Fruit fly (Drosophila melanogaster) whole organism, embryonic: Measurements from ENCODE around the gene CG33947.

Experiments used
- Atf6 ChIP-seq: fragments of 200-800 bp; sonication (Bioruptor generic); IDR thresholded peaks from 2 replicates; pipeline ENCODE4 v1.3.6; 2022; ENCODE audit warnings: missing biosample characterization, missing genetic modification characterization
- B-H2 ChIP-seq: fragments of 200-800 bp; sonication (Bioruptor generic); optimal IDR thresholded peaks from 2 replicates; lab custom pipeline; 2018; ENCODE audit warnings: missing biosample characterization, mild to moderate bottlenecking, missing genetic modification characterization
- CG10147 ChIP-seq: fragments of 200-800 bp; sonication (Bioruptor generic); optimal IDR thresholded peaks from 2 replicates; lab custom pipeline; 2019; ENCODE audit warnings: missing biosample characterization, mild to moderate bottlenecking, missing genetic modification characterization, moderate library complexity
- CG10654 ChIP-seq: fragments of 200-800 bp; sonication (Bioruptor generic); optimal IDR thresholded peaks from 2 replicates; lab custom pipeline; 2016; ENCODE audit warnings: missing biosample characterization, missing genetic modification characterization
- CG11085 ChIP-seq: fragments of 200-800 bp; sonication (Bioruptor generic); IDR thresholded peaks from 2 replicates; pipeline ENCODE4 v1.3.6; 2022; ENCODE audit warnings: missing biosample characterization, missing genetic modification characterization
- CG11560 ChIP-seq: fragments of 200-800 bp; sonication (Bioruptor generic); IDR thresholded peaks from 3 replicates; pipeline ENCODE4 v1.3.6; 2022; ENCODE audit warnings: missing biosample characterization, missing genetic modification characterization
- CG12104 ChIP-seq: fragments of 200-800 bp; sonication (Bioruptor generic); optimal IDR thresholded peaks from 3 replicates; lab custom pipeline; 2016; ENCODE audit warnings: missing biosample characterization, missing genetic modification characterization
- CG13624 ChIP-seq: fragments of 200-800 bp; sonication (Bioruptor generic); optimal IDR thresholded peaks from 2 replicates; lab custom pipeline; 2016; ENCODE audit warnings: missing biosample characterization, missing genetic modification characterization
- CG14860 ChIP-seq: fragments of 200-800 bp; sonication (Bioruptor generic); IDR thresholded peaks from 3 replicates; pipeline ENCODE4 v1.3.6; 2022; ENCODE audit warnings: missing biosample characterization, missing genetic modification characterization; ENCODE audit not compliant: partially characterized antibody
- CG15269 ChIP-seq: fragments of 200-800 bp; sonication (Bioruptor generic); optimal IDR thresholded peaks from 2 replicates; lab custom pipeline; 2018; ENCODE audit warnings: missing biosample characterization, mild to moderate bottlenecking, missing genetic modification characterization, moderate library complexity
- CG17612 ChIP-seq: fragments of 200-800 bp; sonication (Bioruptor generic); IDR thresholded peaks from 2 replicates; pipeline ENCODE4 v1.3.6; 2022; ENCODE audit warnings: missing biosample characterization, missing genetic modification characterization
- CG2116 ChIP-seq: fragments of 200-800 bp; sonication (Bioruptor generic); optimal IDR thresholded peaks from 3 replicates; lab custom pipeline; 2018; ENCODE audit warnings: missing biosample characterization, mild to moderate bottlenecking, missing genetic modification characterization
- CG2199 ChIP-seq: fragments of 200-800 bp; sonication (Bioruptor generic); IDR thresholded peaks from 3 replicates; pipeline ENCODE4 v1.3.6; 2022; ENCODE audit warnings: missing biosample characterization, missing genetic modification characterization
- CG2202 ChIP-seq: fragments of 200-800 bp; sonication (Bioruptor generic); optimal IDR thresholded peaks from 2 replicates; lab custom pipeline; 2018; ENCODE audit warnings: missing biosample characterization, mild to moderate bottlenecking, missing genetic modification characterization
- CG3995 ChIP-seq: fragments of 200-800 bp; sonication (Bioruptor generic); optimal IDR thresholded peaks from 3 replicates; lab custom pipeline; 2016; ENCODE audit warnings: missing biosample characterization, missing genetic modification characterization
- CG4404 ChIP-seq: fragments of 200-800 bp; sonication (Bioruptor generic); IDR thresholded peaks from 2 replicates; pipeline ENCODE4 v1.3.6; 2022; ENCODE audit warnings: missing biosample characterization, missing genetic modification characterization
- CG4730 ChIP-seq: fragments of 200-800 bp; sonication (Bioruptor generic); IDR thresholded peaks from 2 replicates; pipeline ENCODE4 v1.3.6; 2022; ENCODE audit warnings: missing biosample characterization, missing genetic modification characterization
- CG5953 ChIP-seq: fragments of 200-800 bp; sonication (Bioruptor generic); IDR thresholded peaks from 2 replicates; pipeline ENCODE4 v1.3.6; 2022; ENCODE audit warnings: missing biosample characterization, missing genetic modification characterization
- CG6175 ChIP-seq: fragments of 200-800 bp; sonication (Bioruptor generic); IDR thresholded peaks from 3 replicates; pipeline ENCODE4 v1.3.6; 2022; ENCODE audit warnings: missing biosample characterization, missing genetic modification characterization
- CG6272 ChIP-seq: fragments of 200-800 bp; sonication (Bioruptor generic); IDR thresholded peaks from 2 replicates; pipeline ENCODE4 v1.3.6; 2022; ENCODE audit warnings: missing biosample characterization, missing genetic modification characterization
- CG6765 ChIP-seq: fragments of 200-800 bp; sonication (Bioruptor generic); optimal IDR thresholded peaks from 3 replicates; lab custom pipeline; 2017; ENCODE audit warnings: missing biosample characterization, mild to moderate bottlenecking, missing genetic modification characterization
- CG7271 ChIP-seq: fragments of 200-800 bp; sonication (Bioruptor generic); optimal IDR thresholded peaks from 2 replicates; lab custom pipeline; 2018; ENCODE audit warnings: missing biosample characterization, mild to moderate bottlenecking, missing genetic modification characterization, moderate library complexity
- CG7372 ChIP-seq: fragments of 200-800 bp; sonication (Bioruptor generic); IDR thresholded peaks from 2 replicates; pipeline ENCODE4 v1.3.6; 2022; ENCODE audit warnings: missing biosample characterization, missing genetic modification characterization
- CG7745 ChIP-seq: fragments of 200-800 bp; sonication (Bioruptor generic); optimal IDR thresholded peaks from 2 replicates; lab custom pipeline; 2018; ENCODE audit warnings: missing biosample characterization, mild to moderate bottlenecking, missing genetic modification characterization, moderate library complexity
- Dll ChIP-seq: fragments of 200-800 bp; sonication (Bioruptor generic); IDR thresholded peaks from 4 replicates; pipeline ENCODE4 v1.3.6; 2022; ENCODE audit warnings: missing biosample characterization, missing genetic modification characterization; ENCODE audit not compliant: partially characterized antibody
- GATAe ChIP-seq: fragments of 200-800 bp; sonication (Bioruptor generic); conservative IDR thresholded peaks from 2 replicates; pipeline ENCODE4 v1.3.6; 2022; ENCODE audit warnings: missing biosample characterization, missing genetic modification characterization
- H15 ChIP-seq: fragments of 200-800 bp; sonication (Bioruptor generic); IDR thresholded peaks from 3 replicates; pipeline ENCODE4 v1.3.6; 2022; ENCODE audit warnings: missing biosample characterization, missing genetic modification characterization
- Hr39 ChIP-seq: fragments of >200 bp; optimal IDR thresholded peaks from 2 replicates; lab custom pipeline; 2017
- Nf-YB ChIP-seq: fragments of 200-800 bp; sonication (Bioruptor generic); optimal IDR thresholded peaks from 3 replicates; lab custom pipeline; 2019; ENCODE audit warnings: missing biosample characterization, mild to moderate bottlenecking, missing genetic modification characterization, moderate library complexity
- Opbp ChIP-seq: fragments of 200-800 bp; sonication (Bioruptor generic); IDR thresholded peaks from 3 replicates; pipeline ENCODE4 v1.3.6; 2022; ENCODE audit warnings: missing biosample characterization, missing genetic modification characterization; ENCODE audit not compliant: partially characterized antibody
- Ptx1 ChIP-seq: fragments of 200-800 bp; sonication (Bioruptor generic); IDR thresholded peaks from 2 replicates; pipeline ENCODE4 v1.3.6; 2022; ENCODE audit warnings: missing biosample characterization, missing genetic modification characterization
- Sox100B ChIP-seq: fragments of 200-800 bp; sonication (Bioruptor generic); optimal IDR thresholded peaks from 3 replicates; lab custom pipeline; 2018; ENCODE audit warnings: missing biosample characterization, mild to moderate bottlenecking, missing genetic modification characterization
- ash1 ChIP-seq: fragments of 200-800 bp; sonication (Bioruptor generic); optimal IDR thresholded peaks from 2 replicates; lab custom pipeline; 2018; ENCODE audit warnings: missing biosample characterization, mild to moderate bottlenecking, missing genetic modification characterization
- bab2 ChIP-seq: fragments of 200-800 bp; sonication (Bioruptor generic); optimal IDR thresholded peaks from 2 replicates; lab custom pipeline; 2016; ENCODE audit warnings: missing biosample characterization, missing genetic modification characterization
- bbx ChIP-seq: fragments of 200-800 bp; sonication (Bioruptor generic); IDR thresholded peaks from 2 replicates; pipeline ENCODE4 v1.3.6; 2022; ENCODE audit warnings: missing biosample characterization, missing genetic modification characterization; ENCODE audit not compliant: partially characterized antibody
- cg ChIP-seq: fragments of 200-800 bp; sonication (Bioruptor generic); optimal IDR thresholded peaks from 3 replicates; lab custom pipeline; 2019; ENCODE audit warnings: missing biosample characterization, mild to moderate bottlenecking, missing genetic modification characterization, moderate library complexity
- chn ChIP-seq: fragments of 200-800 bp; sonication (Bioruptor generic); optimal IDR thresholded peaks from 2 replicates; lab custom pipeline; 2016; ENCODE audit warnings: missing biosample characterization, missing genetic modification characterization
- croc ChIP-seq: fragments of 200-800 bp; sonication (Bioruptor generic); conservative IDR thresholded peaks from 3 replicates; pipeline ENCODE4 v1.3.6; 2022; ENCODE audit warnings: missing biosample characterization, missing genetic modification characterization
- cwo ChIP-seq: fragments of 200-800 bp; sonication (Bioruptor generic); optimal IDR thresholded peaks from 3 replicates; lab custom pipeline; 2017; ENCODE audit warnings: missing biosample characterization, missing genetic modification characterization, mild to moderate bottlenecking, moderate library complexity, missing genetic modification reagents
- dm ChIP-seq: fragments of 200-800 bp; sonication (Bioruptor generic); optimal IDR thresholded peaks from 3 replicates; lab custom pipeline; 2016; ENCODE audit warnings: missing biosample characterization, missing genetic modification characterization
- dysf ChIP-seq: fragments of 200-800 bp; sonication (Bioruptor generic); IDR thresholded peaks from 3 replicates; pipeline ENCODE4 v1.3.6; 2022; ENCODE audit warnings: missing biosample characterization, missing genetic modification characterization
- fru ChIP-seq: fragments of >200 bp; optimal IDR thresholded peaks from 2 replicates; lab custom pipeline; 2017
- grn ChIP-seq: fragments of 200-800 bp; sonication (Bioruptor generic); optimal IDR thresholded peaks from 3 replicates; lab custom pipeline; 2017; ENCODE audit warnings: missing biosample characterization, missing genetic modification characterization
- hbn ChIP-seq: fragments of 200-800 bp; sonication (Bioruptor generic); IDR thresholded peaks from 2 replicates; pipeline ENCODE4 v1.3.6; 2022; ENCODE audit warnings: missing biosample characterization, missing genetic modification characterization; ENCODE audit not compliant: partially characterized antibody
- hth ChIP-seq: fragments of >200 bp; optimal IDR thresholded peaks from 2 replicates; lab custom pipeline; 2017; ENCODE audit warnings: inconsistent platforms
- ken ChIP-seq: fragments of 200-800 bp; sonication (Bioruptor generic); IDR thresholded peaks from 3 replicates; pipeline ENCODE4 v1.3.6; 2022; ENCODE audit warnings: missing biosample characterization, missing genetic modification characterization
- luna ChIP-seq: fragments of 200-800 bp; sonication (Bioruptor generic); optimal IDR thresholded peaks from 2 replicates; lab custom pipeline; 2016; ENCODE audit warnings: missing biosample characterization, missing genetic modification characterization
- org-1 ChIP-seq: fragments of 200-800 bp; sonication (Bioruptor generic); optimal IDR thresholded peaks from 2 replicates; lab custom pipeline; 2017; ENCODE audit warnings: missing biosample characterization, missing genetic modification characterization
- peb ChIP-seq: fragments of 200-800 bp; sonication (Bioruptor generic); IDR thresholded peaks from 2 replicates; pipeline ENCODE4 v1.3.6; 2022; ENCODE audit warnings: missing biosample characterization, missing genetic modification characterization
- phol ChIP-seq: fragments of 200-800 bp; sonication (Bioruptor generic); optimal IDR thresholded peaks from 3 replicates; lab custom pipeline; 2018; ENCODE audit warnings: missing biosample characterization, mild to moderate bottlenecking, missing genetic modification characterization, moderate library complexity
- ranshi ChIP-seq: fragments of 200-800 bp; sonication (Bioruptor generic); IDR thresholded peaks from 2 replicates; pipeline ENCODE4 v1.3.6; 2022; ENCODE audit warnings: missing biosample characterization, missing genetic modification characterization
- tup ChIP-seq: fragments of 200-800 bp; sonication (Bioruptor generic); optimal IDR thresholded peaks from 2 replicates; lab custom pipeline; 2016; ENCODE audit warnings: missing biosample characterization, mild to moderate bottlenecking, missing genetic modification characterization, moderate library complexity

The CG33947 gene

dm6 chr3L:11061200-11061599 lies 35.1 kb upstream of the CG33947 start, which contains the start of the genes CG6321 and Blos2 (continued):
- TF ChIP-seq bbx (GFP tag; lab: Robert Waterston, UW) (no peak), CG10147 (GFP tag; lab: Kevin White, UChicago) (peak; percentile 83), Hr39 (lab: Kevin White, UChicago) (no peak), CG11560 (no peak), CG6175 (GFP tag; lab: Robert Waterston, UW) (no peak), org-1 (peak; percentile 63), CG6765 (GFP tag; lab: Kevin White, UChicago) (peak; percentile 19), CG7745 (tag; lab: Kevin White, UChicago) (no peak), hbn (GFP tag; lab: Robert Waterston, UW) (no peak), Nf-YB (GFP tag; lab: Kevin White, UChicago) (peak; percentile 62), CG13624 (GFP tag; lab: Kevin White, UChicago) (peak; percentile 57), CG12104 (GFP tag; lab: Kevin White, UChicago) (peak; percentile 68), CG6272 (GFP tag; lab: Robert Waterston, UW) (no peak), GATAe (peak; percentile 55; the same call in 1 of the 2 replicates), CG5953 (GFP tag; lab: Robert Waterston, UW) (no peak), CG14860 (GFP tag; lab: Robert Waterston, UW) (no peak), Ptx1 (GFP tag; lab: Robert Waterston, UW) (peak; percentile 75), tup (GFP tag; lab: Kevin White, UChicago) (no peak), CG4404 (GFP tag; lab: Robert Waterston, UW) (0 out of 2 replicates have a peak, but pooled peaks have one; percentile 14), CG15269 (tag; lab: Kevin White, UChicago) (peak; percentile 88), dysf (GFP tag; lab: Robert Waterston, UW) (peak; percentile 88), fru (lab: Kevin White, UChicago) (no peak), Sox100B (GFP tag; lab: Kevin White, UChicago) (peak; percentile 74), croc (GFP tag; lab: Robert Waterston, UW) (peak; percentile 48; the same call in 2 of the 3 replicates), Dll (no peak), CG7271 (tag; lab: Kevin White, UChicago) (peak; percentile 18), luna (GFP tag; lab: Kevin White, UChicago) (no peak), H15 (0 out of 3 replicates have a peak, but pooled peaks have one; percentile 27), peb (GFP tag; lab: Robert Waterston, UW) (0 out of 2 replicates have a peak, but pooled peaks have one; percentile 20), CG17612 (GFP tag; lab: Robert Waterston, UW) (0 out of 2 replicates have a peak, but pooled peaks have one; percentile 34), ash1 (GFP tag; lab: Kevin White, UChicago) (no peak), hth (lab: Kevin White, UChicago) (no peak), bab2 (GFP tag; lab: Kevin White, UChicago) (peak; percentile 61), ranshi (GFP tag; lab: Robert Waterston, UW) (peak; percentile 65; the same call in 1 of the 2 replicates), grn (GFP tag; lab: Kevin White, UChicago) (peak; percentile 21), CG2199 (no peak), cg (no peak), CG3995 (no peak), Opbp (GFP tag; lab: Robert Waterston, UW) (no peak), B-H2 (GFP tag; lab: Kevin White, UChicago) (peak; percentile 48), CG4730 (peak; percentile 38; the same call in 1 of the 2 replicates), cwo (peak; percentile 65), Atf6 (GFP tag; lab: Robert Waterston, UW) (peak; percentile 66), phol (tag; lab: Kevin White, UChicago) (peak; percentile 81), chn (GFP tag; lab: Kevin White, UChicago) (peak; percentile 42), CG11085 (GFP tag; lab: Robert Waterston, UW) (no peak), dm (GFP tag; lab: Kevin White, UChicago) (no peak), CG7372 (no peak), CG10654 (peak; percentile 50), CG2202 (peak; percentile 32), ken (GFP tag; lab: Robert Waterston, UW) (peak; percentile 35; the same call in 1 of the 3 replicates), CG2116 (GFP tag; lab: Kevin White, UChicago) (peak; percentile 25)
